Worm (Caenorhabditis elegans) whole organism, L2 larva: ENCODE measurements around the gene nas-38.

Experiments used
- R02D3.7 ChIP-seq: fragments of 150-350 bp; optimal IDR thresholded peaks from 2 replicates; lab custom pipeline; 2014; ENCODE audit warnings: missing biosample characterization, missing genetic modification characterization
- ama-1 ChIP-seq: fragments of 150-350 bp; optimal IDR thresholded peaks from 2 replicates; lab custom pipeline; 2018; ENCODE audit warnings: inconsistent platforms
- blmp-1 ChIP-seq: sonication (generic microtip); optimal IDR thresholded peaks from 2 replicates; lab custom pipeline; 2017; ENCODE audit warnings: missing genetic modification characterization, mild to moderate bottlenecking, missing compliant biosample characterization, antibody characterized with exemption, moderate library complexity; ENCODE audit not compliant: insufficient read depth
- dmd-4 ChIP-seq: sonication (generic microtip); optimal IDR thresholded peaks from 2 replicates; lab custom pipeline; 2017; ENCODE audit warnings: missing biosample characterization, missing genetic modification characterization
- egl-27 ChIP-seq: sonication (generic microtip); optimal IDR thresholded peaks from 3 replicates; lab custom pipeline; 2017; ENCODE audit warnings: missing biosample characterization, missing genetic modification reagents, missing genetic modification characterization
- fos-1 ChIP-seq: fragments of 150-350 bp; optimal IDR thresholded peaks from 2 replicates; lab custom pipeline; 2014; ENCODE audit warnings: missing biosample characterization, missing genetic modification characterization
- lin-11 ChIP-seq: fragments of 150-350 bp; sonication (generic microtip); optimal IDR thresholded peaks from 2 replicates; lab custom pipeline; 2014; ENCODE audit warnings: missing biosample characterization, missing genetic modification characterization, inconsistent platforms, mixed read lengths
- lin-39 ChIP-seq: fragments of 150-350 bp; optimal IDR thresholded peaks from 2 replicates; lab custom pipeline; 2014; ENCODE audit warnings: missing biosample characterization, missing genetic modification reagents, missing genetic modification characterization
- nhr-237 ChIP-seq: fragments of 150-350 bp; optimal IDR thresholded peaks from 2 replicates; lab custom pipeline; 2014; ENCODE audit warnings: missing biosample characterization, missing genetic modification characterization
- nhr-25 ChIP-seq: fragments of 150-350 bp; sonication (generic microtip); optimal IDR thresholded peaks from 3 replicates; lab custom pipeline; 2014; ENCODE audit warnings: missing biosample characterization, missing genetic modification characterization
- skn-1 ChIP-seq: sonication (generic microtip); optimal IDR thresholded peaks from 2 replicates; lab custom pipeline; 2017; ENCODE audit warnings: missing biosample characterization, missing genetic modification characterization
- snpc-4 ChIP-seq: fragments of 150-350 bp; optimal IDR thresholded peaks from 2 replicates; lab custom pipeline; 2014; ENCODE audit warnings: missing biosample characterization, missing genetic modification characterization
- unc-62 ChIP-seq: fragments of 150-350 bp; optimal IDR thresholded peaks from 2 replicates; lab custom pipeline; 2014; ENCODE audit warnings: missing biosample characterization, missing genetic modification reagents, missing genetic modification characterization
- ztf-11 ChIP-seq: sonication (generic microtip); optimal IDR thresholded peaks from 2 replicates; lab custom pipeline; 2017; ENCODE audit warnings: missing biosample characterization, missing genetic modification characterization

DNA sequence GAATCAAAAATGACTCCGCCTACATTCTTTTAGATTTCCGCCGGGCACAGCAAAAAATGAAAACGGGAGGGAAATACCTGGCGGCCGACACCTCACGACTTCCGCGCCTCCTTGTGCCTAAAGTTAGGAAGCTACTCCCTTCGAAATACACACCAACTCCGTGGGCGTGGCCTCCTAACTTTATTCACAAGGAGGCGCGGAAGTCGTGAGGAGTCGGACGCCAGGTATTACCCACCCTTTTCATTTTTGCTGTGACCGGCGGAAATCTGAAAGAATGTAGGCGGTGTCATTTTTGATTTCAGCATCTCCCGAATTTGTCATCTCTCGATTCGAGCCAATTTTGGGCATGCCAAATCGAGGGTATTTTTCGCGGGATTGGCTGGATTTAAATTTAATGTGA lies 19.9 kb upstream of the nas-38 start:
- TF ChIP-seq unc-62 (GFP tag; lab: Kevin White, UChicago) = no peak
- no peak for TF ChIP-seq lin-11 (tag; lab: Kevin White, UChicago)
- TF ChIP-seq R02D3.7 (tag; lab: Kevin White, UChicago) = no peak
- no peak for TF ChIP-seq snpc-4 (tag; lab: Kevin White, UChicago)
- TF ChIP-seq nhr-237 (tag; lab: Kevin White, UChicago) = no peak
- no peak for TF ChIP-seq nhr-25 (tag; lab: Kevin White, UChicago)
- no peak for TF ChIP-seq ztf-11 (tag; lab: Kevin White, UChicago)
- TF ChIP-seq dmd-4 (tag; lab: Kevin White, UChicago) = no peak
- TF ChIP-seq skn-1 (tag; lab: Kevin White, UChicago) = no peak
- no peak for TF ChIP-seq egl-27 (tag; lab: Kevin White, UChicago)
- no peak for TF ChIP-seq blmp-1 (tag; lab: Kevin White, UChicago)
- TF ChIP-seq ama-1 (lab: Kevin White, UChicago) = no peak
- no peak for TF ChIP-seq lin-39 (tag; lab: Kevin White, UChicago)
- TF ChIP-seq fos-1 (tag; lab: Kevin White, UChicago) = no peak
